Fruit fly (Drosophila melanogaster): Measurements from ENCODE around the gene Mfap1.

Mfap1 gene

DNA sequence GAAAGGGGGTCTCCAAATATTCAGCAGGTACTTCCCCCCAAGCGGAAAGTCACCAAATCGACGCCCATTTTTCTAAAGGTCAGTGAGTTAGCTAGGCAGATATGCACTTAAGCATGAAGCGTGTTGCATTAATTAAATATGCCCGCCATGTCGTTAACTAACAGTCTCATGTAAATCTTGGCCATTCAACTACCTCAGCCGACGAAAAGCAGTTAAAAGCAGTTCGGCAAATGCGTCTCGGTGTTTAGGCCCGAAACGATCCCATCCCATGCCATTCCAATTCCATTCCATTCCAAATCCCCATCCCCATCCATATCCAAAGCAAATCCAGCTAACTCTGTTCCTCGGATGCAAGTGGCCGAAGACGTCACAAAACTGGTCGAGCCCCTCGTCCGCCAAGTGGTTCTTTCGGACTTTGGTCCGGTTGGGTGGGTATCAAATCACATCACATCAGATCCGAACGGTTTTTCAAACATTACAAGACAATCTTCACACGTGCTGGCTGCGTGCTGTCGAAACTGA, 824 bp upstream of the Mfap1 start:
- TF ChIP-seq jim (GFP tag; optimal IDR thresholded peaks at IDR 0.05) (no peak), Rel (GFP tag; optimal IDR thresholded peaks at IDR 0.05) (no peak), Rel (tag; optimal IDR thresholded peaks at IDR 0.05) (peak; percentile 26), foxo (GFP tag; optimal IDR thresholded peaks at IDR 0.05) (no peak), Vsx2 (GFP tag; optimal IDR thresholded peaks at IDR 0.05; ENCODE audit: partially characterized antibody) (peak; percentile 5), CrebA (GFP tag; optimal IDR thresholded peaks at IDR 0.05; ENCODE audit: borderline replicate concordance) (no peak)

DNA sequence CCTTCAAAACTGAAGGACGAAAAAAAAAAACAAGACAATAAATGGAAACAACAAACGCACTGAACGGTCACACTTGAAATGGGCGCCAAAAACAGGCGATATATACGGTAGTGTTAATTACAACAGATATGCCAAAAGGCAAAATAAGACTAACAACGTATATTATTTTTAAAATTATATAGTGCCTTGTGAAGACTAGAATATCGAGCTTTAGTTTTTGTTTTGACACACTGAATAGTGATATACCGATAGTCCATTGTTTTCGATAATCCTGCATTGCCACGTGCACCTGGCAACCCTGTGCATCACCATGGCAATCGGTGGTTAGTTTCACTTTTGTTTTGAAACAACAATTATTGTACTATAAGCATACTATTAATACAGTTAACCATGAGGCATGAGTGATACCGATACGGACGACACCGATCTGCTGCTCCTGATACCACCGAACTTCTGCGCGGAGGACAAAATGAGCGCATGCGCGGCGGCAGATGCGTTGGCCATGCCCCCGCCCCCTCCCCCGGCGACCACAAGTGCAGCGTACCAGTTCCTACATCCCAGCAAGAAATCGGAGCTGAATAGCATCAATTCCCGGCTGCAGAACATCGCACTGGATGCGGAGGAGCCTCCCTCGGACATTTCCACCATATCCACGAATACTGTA, 6.7 kb downstream of the Mfap1 start, which contains the start of the genes mu2 and Cnb:
mu2 (minus strand) TSS at position 13 of the 664 bp plus-strand sequence.
Cnb (plus strand) TSS at position 103 of the 664 bp plus-strand sequence.
- peak; percentile 23 for TF ChIP-seq psq (GFP tag; optimal IDR thresholded peaks at IDR 0.05)
- no peak for TF ChIP-seq Hr83 (GFP tag; optimal IDR thresholded peaks at IDR 0.05; ENCODE audit: poor library complexity, severe bottlenecking)

DNA sequence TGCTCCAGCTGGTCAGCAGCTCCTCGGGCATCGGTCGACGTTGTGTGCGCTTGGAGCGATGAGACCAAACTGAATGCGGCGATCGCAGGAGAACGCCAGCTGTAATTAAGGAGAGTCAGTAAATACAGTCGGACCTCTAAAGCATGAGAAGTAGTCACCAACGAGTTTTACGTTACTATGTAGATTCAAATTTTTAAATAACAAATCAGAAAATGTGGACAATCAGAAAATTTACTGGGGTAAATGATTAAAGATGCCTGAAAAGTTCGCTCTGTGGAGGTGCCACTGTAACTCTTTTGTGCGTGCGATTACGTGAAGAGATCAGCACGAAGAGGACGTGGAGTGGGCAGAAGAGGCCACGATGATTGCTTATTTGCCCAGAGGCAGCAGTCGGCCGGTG, 22.1 kb downstream of the Mfap1 start, which contains the start of gene SCOT:
SCOT (plus strand) TSS at position 180 of the 400 bp plus-strand sequence.
- TF ChIP-seq sv (GFP tag; optimal IDR thresholded peaks at IDR 0.05) (peak; percentile 53), ey (GFP tag; optimal IDR thresholded peaks at IDR 0.05) (peak; percentile 89), psq (GFP tag; optimal IDR thresholded peaks at IDR 0.05) (peak; percentile 73), GATAd (GFP tag; optimal IDR thresholded peaks at IDR 0.05) (peak; percentile 20), OdsH (GFP tag; optimal IDR thresholded peaks at IDR 0.05) (peak; percentile 85), fru (GFP tag; optimal IDR thresholded peaks at IDR 0.05) (peak; percentile 80), dmrt93B (GFP tag; optimal IDR thresholded peaks at IDR 0.05) (no peak), br (GFP tag; optimal IDR thresholded peaks at IDR 0.05) (peak; percentile 83), tai (GFP tag; optimal IDR thresholded peaks at IDR 0.05) (no peak), CG32264 (GFP tag; optimal IDR thresholded peaks at IDR 0.05) (no peak), foxo (GFP tag; optimal IDR thresholded peaks at IDR 0.05) (peak; percentile 30 to 87), HLH106 (tag; optimal IDR thresholded peaks at IDR 0.05) (peak; percentile 76), rgr (GFP tag; optimal IDR thresholded peaks at IDR 0.05) (peak; percentile 87)

DNA sequence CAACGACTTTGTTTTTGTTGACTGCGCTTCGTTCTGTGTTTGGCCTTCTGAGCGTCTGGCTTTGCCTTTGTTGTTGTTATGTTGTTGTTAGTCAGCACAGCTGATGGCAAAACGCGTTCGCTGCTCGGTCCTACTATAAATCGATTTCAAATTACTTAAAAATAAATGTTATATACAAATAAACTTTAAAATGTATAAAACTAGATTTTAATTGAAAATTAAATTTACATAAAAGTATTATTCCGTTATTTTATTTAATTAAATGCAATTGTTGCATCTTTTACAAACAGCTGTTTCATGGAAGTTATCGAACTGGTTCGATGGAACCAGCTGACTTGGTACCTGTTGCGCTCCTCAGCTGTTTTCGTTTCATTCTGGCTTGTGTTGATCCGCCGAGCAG, 23.2 kb downstream of the Mfap1 start, which contains the start of gene mv:
mv (minus strand) TSS at position 80 of the 400 bp plus-strand sequence.
- TF ChIP-seq sage (GFP tag; optimal IDR thresholded peaks at IDR 0.05) (peak; percentile 53), Sp1 (GFP tag; optimal IDR thresholded peaks at IDR 0.05) (no peak)

DNA sequence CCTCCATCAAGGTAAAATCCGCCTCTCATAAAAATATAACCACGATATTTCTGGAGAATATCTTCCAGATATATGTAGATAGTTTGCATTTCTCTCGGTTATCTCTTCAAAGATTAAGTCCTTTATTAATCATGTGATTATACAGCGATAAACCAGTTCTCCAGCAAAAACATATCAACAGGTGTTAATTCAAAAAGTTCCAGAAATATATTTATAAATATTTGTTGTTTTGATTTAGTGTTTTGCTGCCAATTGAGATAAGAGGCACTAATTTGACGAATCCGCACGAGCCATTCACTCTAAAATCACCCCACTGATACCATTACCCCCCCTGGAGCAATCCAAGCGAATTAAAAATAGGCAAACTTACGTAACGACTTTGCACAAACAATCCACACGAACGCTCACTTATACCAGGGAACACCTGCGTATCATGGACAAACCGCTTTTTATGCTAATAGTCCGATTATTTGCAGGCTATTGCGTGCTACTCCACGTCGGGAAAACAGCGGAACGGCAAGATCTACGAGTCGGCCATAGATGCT, 23.8 kb downstream of the Mfap1 start:
- TF ChIP-seq br (GFP tag; optimal IDR thresholded peaks at IDR 0.05), result no peak
- no peak for TF ChIP-seq Vsx2 (GFP tag; optimal IDR thresholded peaks at IDR 0.05; ENCODE audit: partially characterized antibody)
- no peak for TF ChIP-seq foxo (GFP tag; optimal IDR thresholded peaks at IDR 0.05)
- no peak for TF ChIP-seq CG9705 (GFP tag; optimal IDR thresholded peaks at IDR 0.05)
- TF ChIP-seq Dfd (GFP tag; optimal IDR thresholded peaks at IDR 0.05), result no peak
- no peak for TF ChIP-seq dmrt93B (GFP tag; optimal IDR thresholded peaks at IDR 0.05)
- TF ChIP-seq lola (GFP tag; optimal IDR thresholded peaks at IDR 0.05), result no peak
- TF ChIP-seq brk (GFP tag; optimal IDR thresholded peaks at IDR 0.05), result no peak
- TF ChIP-seq fru (GFP tag; optimal IDR thresholded peaks at IDR 0.05), result no peak
- TF ChIP-seq ey (GFP tag; optimal IDR thresholded peaks at IDR 0.05), result no peak
- TF ChIP-seq N (GFP tag; optimal IDR thresholded peaks at IDR 0.05), result no peak
- TF ChIP-seq Rel (GFP tag; optimal IDR thresholded peaks at IDR 0.05), result no peak
- no peak for TF ChIP-seq Rel (tag; optimal IDR thresholded peaks at IDR 0.05)
- TF ChIP-seq Myc (optimal IDR thresholded peaks at IDR 0.05), result no peak
- TF ChIP-seq HLH106 (tag; optimal IDR thresholded peaks at IDR 0.05), result no peak
- TF ChIP-seq GATAd (GFP tag; optimal IDR thresholded peaks at IDR 0.05), result no peak

Data from whole organism, wandering third instar larva.